Worm (Caenorhabditis elegans) whole organism, L4 larva: ENCODE measurements around the gene T28C6.10.

ENCODE experiments used
- F10B5.3 ChIP-seq: sonication (generic microtip); optimal IDR thresholded peaks from 2 replicates; lab custom pipeline; 2016; ENCODE audit warnings: mild to moderate bottlenecking, missing genetic modification characterization, missing compliant biosample characterization
- F44E2.7 ChIP-seq: fragments of 200-800 bp; sonication (Bioruptor generic); IDR thresholded peaks from 2 replicates; pipeline ENCODE4 v2.1.2; 2022; ENCODE audit warnings: missing genetic modification characterization, missing compliant biosample characterization
- T20F7.1 ChIP-seq: fragments of 200-800 bp; sonication (Bioruptor generic); optimal IDR thresholded peaks from 2 replicates; lab custom pipeline; 2018; ENCODE audit warnings: mild to moderate bottlenecking, missing genetic modification characterization, missing compliant biosample characterization
- ZK337.2 ChIP-seq: fragments of 200-800 bp; sonication (Bioruptor generic); IDR thresholded peaks from 2 replicates; pipeline ENCODE4 v1.3.6; 2022; ENCODE audit warnings: missing genetic modification reagents, missing genetic modification characterization, missing compliant biosample characterization
- aha-1 ChIP-seq: fragments of 150-350 bp; peaks from one replicate; lab custom pipeline; 2014; ENCODE audit warnings: missing biosample characterization, missing genetic modification characterization
- aly-2 ChIP-seq: sonication (generic microtip); optimal IDR thresholded peaks from 2 replicates; lab custom pipeline; 2018; ENCODE audit warnings: missing biosample characterization, missing genetic modification characterization
- ceh-20 ChIP-seq: fragments of 200-800 bp; sonication (Bioruptor generic); IDR thresholded peaks from 2 replicates; pipeline ENCODE4 v1.3.6; 2022; ENCODE audit warnings: missing genetic modification reagents, missing genetic modification characterization, missing compliant biosample characterization
- ceh-44 ChIP-seq: fragments of 200-800 bp; sonication (Bioruptor generic); IDR thresholded peaks from 2 replicates; pipeline ENCODE4 v1.3.6; 2022; ENCODE audit warnings: missing genetic modification reagents, missing genetic modification characterization, missing compliant biosample characterization
- ceh-62 ChIP-seq: sonication (generic microtip); optimal IDR thresholded peaks from 2 replicates; lab custom pipeline; 2017; ENCODE audit warnings: missing biosample characterization, missing genetic modification characterization
- ces-1 ChIP-seq: fragments of 150-350 bp; sonication (generic microtip); optimal IDR thresholded peaks from 4 replicates; lab custom pipeline; 2014; ENCODE audit warnings: missing biosample characterization, missing genetic modification reagents, missing genetic modification characterization
- ctbp-1 ChIP-seq: fragments of 200-800 bp; sonication (Bioruptor generic); IDR thresholded peaks from 2 replicates; pipeline ENCODE4 v1.3.6; 2022; ENCODE audit warnings: missing genetic modification reagents, missing genetic modification characterization, missing compliant biosample characterization
- daf-16 ChIP-seq, 3 experiments: sonication (generic microtip); optimal IDR thresholded peaks; 2 replicates each; lab custom pipeline; 2016 to 2017; ENCODE audit warnings: missing genetic modification characterization in 3 of 3, missing genetic modification reagents in 3 of 3, mild to moderate bottlenecking in 2 of 3, missing compliant biosample characterization in 2 of 3, missing biosample characterization in 1 of 3, moderate library complexity in 1 of 3
- dmd-6 ChIP-seq: fragments of 200-800 bp; sonication (Bioruptor generic); IDR thresholded peaks from 2 replicates; pipeline ENCODE4 v1.3.6; 2022; ENCODE audit warnings: missing genetic modification reagents, missing genetic modification characterization, missing compliant biosample characterization
- dmd-9 ChIP-seq: fragments of 200-800 bp; sonication (Bioruptor generic); IDR thresholded peaks from 2 replicates; pipeline ENCODE4 v1.3.6; 2022; ENCODE audit warnings: missing genetic modification reagents, missing genetic modification characterization, missing compliant biosample characterization
- dpl-1 ChIP-seq: fragments of 150-350 bp; optimal IDR thresholded peaks from 2 replicates; lab custom pipeline; 2014; ENCODE audit warnings: missing biosample characterization, missing genetic modification reagents, missing genetic modification characterization
- dve-1 ChIP-seq: sonication (generic microtip); optimal IDR thresholded peaks from 2 replicates; lab custom pipeline; 2017; ENCODE audit warnings: antibody characterized with exemption, mild to moderate bottlenecking, missing genetic modification characterization, missing compliant biosample characterization; ENCODE audit not compliant: insufficient read depth
- egl-27 ChIP-seq: sonication (generic microtip); optimal IDR thresholded peaks from 3 replicates; lab custom pipeline; 2017; ENCODE audit warnings: missing biosample characterization, missing genetic modification reagents, missing genetic modification characterization
- fkh-10 ChIP-seq: fragments of 150-350 bp; optimal IDR thresholded peaks from 2 replicates; lab custom pipeline; 2014; ENCODE audit warnings: missing biosample characterization, missing genetic modification reagents, missing genetic modification characterization
- gei-8 ChIP-seq: fragments of 200-800 bp; sonication (Bioruptor generic); optimal IDR thresholded peaks from 2 replicates; lab custom pipeline; 2018; ENCODE audit warnings: mild to moderate bottlenecking, missing genetic modification characterization, missing compliant biosample characterization
- hlh-30 ChIP-seq: sonication (generic microtip); optimal IDR thresholded peaks from 2 replicates; lab custom pipeline; 2017; ENCODE audit warnings: antibody characterized with exemption, mild to moderate bottlenecking, missing genetic modification characterization, missing compliant biosample characterization; ENCODE audit not compliant: insufficient read depth
- jun-1 ChIP-seq: fragments of 150-350 bp; optimal IDR thresholded peaks from 2 replicates; lab custom pipeline; 2014; ENCODE audit warnings: missing biosample characterization, missing genetic modification reagents, missing genetic modification characterization
- lim-7 ChIP-seq: fragments of 200-800 bp; sonication (Bioruptor generic); IDR thresholded peaks from 2 replicates; pipeline ENCODE4 v1.3.6; 2022; ENCODE audit warnings: missing genetic modification characterization, missing compliant biosample characterization
- lin-1 ChIP-seq: fragments of 200-800 bp; sonication (Bioruptor generic); IDR thresholded peaks from 2 replicates; pipeline ENCODE4 v1.3.6; 2022; ENCODE audit warnings: missing genetic modification reagents, missing genetic modification characterization, missing compliant biosample characterization
- lin-13 ChIP-seq: fragments of 150-350 bp; optimal IDR thresholded peaks from 2 replicates; lab custom pipeline; 2014; ENCODE audit warnings: missing biosample characterization, missing genetic modification reagents, missing genetic modification characterization
- lin-38 ChIP-seq: fragments of 200-800 bp; sonication (Bioruptor generic); IDR thresholded peaks from 2 replicates; pipeline ENCODE4 v1.3.6; 2022; ENCODE audit warnings: missing genetic modification reagents, missing genetic modification characterization, missing compliant biosample characterization
- lsy-2 ChIP-seq, 2 experiments: fragments of 150-350 bp in 1 of 2; sonication (generic microtip) in 1 of 2; optimal IDR thresholded peaks; 2 replicates each; lab custom pipeline; 2014 to 2017; ENCODE audit warnings: missing biosample characterization in 2 of 2, missing genetic modification characterization in 2 of 2
- madf-5 ChIP-seq, 2 experiments: fragments of 200-800 bp; sonication (Bioruptor generic); IDR thresholded peaks; 2 replicates each; pipeline ENCODE4 v1.3.6; 2022; ENCODE audit warnings: missing compliant biosample characterization in 2 of 2, missing genetic modification characterization in 2 of 2
- madf-9 ChIP-seq: fragments of 200-800 bp; sonication (Bioruptor generic); conservative IDR thresholded peaks from 2 replicates; pipeline ENCODE4 v1.3.6; 2022; ENCODE audit warnings: missing genetic modification reagents, missing genetic modification characterization, missing compliant biosample characterization
- mdl-1 ChIP-seq, 2 experiments: fragments of 150-350 bp in 1 of 2; sonication (generic microtip) in 1 of 2; optimal IDR thresholded peaks; 2 replicates each; lab custom pipeline; 2014 to 2017; ENCODE audit warnings: missing biosample characterization in 2 of 2, missing genetic modification characterization in 2 of 2
- mes-2 ChIP-seq: sonication (generic microtip); optimal IDR thresholded peaks from 2 replicates; lab custom pipeline; 2016; ENCODE audit warnings: missing genotype, mild to moderate bottlenecking, missing genetic modification characterization, missing compliant biosample characterization; ENCODE audit not compliant: poor library complexity, severe bottlenecking
- mxl-2 ChIP-seq: fragments of 200-800 bp; sonication (Bioruptor generic); conservative IDR thresholded peaks from 2 replicates; pipeline ENCODE4 v1.3.6; 2022; ENCODE audit warnings: missing genetic modification reagents, missing genetic modification characterization, missing compliant biosample characterization
- mxl-3 ChIP-seq: fragments of 200-800 bp; sonication (Bioruptor generic); optimal IDR thresholded peaks from 2 replicates; lab custom pipeline; 2018; ENCODE audit warnings: mild to moderate bottlenecking, missing genetic modification characterization, missing compliant biosample characterization
- nhr-102 ChIP-seq: sonication (generic microtip); optimal IDR thresholded peaks from 2 replicates; lab custom pipeline; 2016; ENCODE audit warnings: mild to moderate bottlenecking, missing genetic modification characterization, moderate library complexity, missing compliant biosample characterization
- nhr-11 ChIP-seq: fragments of 150-350 bp; optimal IDR thresholded peaks from 2 replicates; lab custom pipeline; 2014; ENCODE audit warnings: missing biosample characterization, missing genetic modification characterization
- nhr-111 ChIP-seq: fragments of 200-800 bp; sonication (Bioruptor generic); optimal IDR thresholded peaks from 2 replicates; lab custom pipeline; 2018; ENCODE audit warnings: mild to moderate bottlenecking, missing genetic modification characterization, missing compliant biosample characterization
- nhr-28 ChIP-seq: fragments of 150-350 bp; optimal IDR thresholded peaks from 2 replicates; lab custom pipeline; 2014; ENCODE audit warnings: missing biosample characterization, missing genetic modification characterization
- nhr-42 ChIP-seq: fragments of 200-800 bp; sonication (Bioruptor generic); IDR thresholded peaks from 2 replicates; pipeline ENCODE4 v1.3.6; 2022; ENCODE audit warnings: missing genetic modification characterization, missing compliant biosample characterization
- nhr-76 ChIP-seq: fragments of 150-350 bp; optimal IDR thresholded peaks from 2 replicates; lab custom pipeline; 2014; ENCODE audit warnings: missing biosample characterization, missing genetic modification characterization
- pha-4 ChIP-seq, 2 experiments: fragments of 150-350 bp in 1 of 2; fragments of 200-800 bp in 1 of 2; sonication (Bioruptor generic) in 1 of 2; IDR thresholded peaks in 1 of 2; optimal IDR thresholded peaks in 1 of 2; 2 replicates each; pipeline versions ENCODE4 v1.3.6 to Lab custom; 2014 to 2022; ENCODE audit warnings: missing genetic modification characterization in 2 of 2, missing genetic modification reagents in 2 of 2, missing biosample characterization in 1 of 2, missing compliant biosample characterization in 1 of 2
- pqm-1 ChIP-seq: sonication (generic microtip); optimal IDR thresholded peaks from 2 replicates; lab custom pipeline; 2017; ENCODE audit warnings: missing biosample characterization, missing genetic modification characterization
- saeg-2 ChIP-seq: fragments of 200-800 bp; sonication (Bioruptor generic); IDR thresholded peaks from 2 replicates; pipeline ENCODE4 v1.3.6; 2022; ENCODE audit warnings: missing genetic modification reagents, missing genetic modification characterization, missing compliant biosample characterization
- sdz-12 ChIP-seq: fragments of 200-800 bp; sonication (Bioruptor generic); optimal IDR thresholded peaks from 2 replicates; lab custom pipeline; 2018; ENCODE audit warnings: mild to moderate bottlenecking, missing genetic modification characterization, missing compliant biosample characterization
- unc-39 ChIP-seq: sonication (generic microtip); optimal IDR thresholded peaks from 2 replicates; lab custom pipeline; 2017; ENCODE audit warnings: missing biosample characterization, missing genetic modification characterization
- unc-62 ChIP-seq, 3 experiments: fragments of 150-350 bp in 1 of 3; sonication (generic microtip); optimal IDR thresholded peaks in 2 of 3; peaks in 1 of 3; 1 replicate in 1 of 3; 2 replicates in 2 of 3; lab custom pipeline; 2014 to 2017; ENCODE audit warnings: missing biosample characterization in 3 of 3, missing genetic modification characterization in 3 of 3, missing genetic modification reagents in 3 of 3, missing genotype in 1 of 3
- zfp-2 ChIP-seq: sonication (generic microtip); optimal IDR thresholded peaks from 2 replicates; lab custom pipeline; 2016; ENCODE audit warnings: mild to moderate bottlenecking, missing genetic modification characterization, missing compliant biosample characterization
- zfp-3 ChIP-seq: fragments of 200-800 bp; sonication (Bioruptor generic); conservative IDR thresholded peaks from 2 replicates; pipeline ENCODE4 v1.3.6; 2022; ENCODE audit warnings: missing genetic modification reagents, missing genetic modification characterization, missing compliant biosample characterization
- ztf-7 ChIP-seq: fragments of 150-350 bp; optimal IDR thresholded peaks from 2 replicates; lab custom pipeline; 2014; ENCODE audit warnings: missing biosample characterization, missing genetic modification characterization

Gene T28C6.10

DNA sequence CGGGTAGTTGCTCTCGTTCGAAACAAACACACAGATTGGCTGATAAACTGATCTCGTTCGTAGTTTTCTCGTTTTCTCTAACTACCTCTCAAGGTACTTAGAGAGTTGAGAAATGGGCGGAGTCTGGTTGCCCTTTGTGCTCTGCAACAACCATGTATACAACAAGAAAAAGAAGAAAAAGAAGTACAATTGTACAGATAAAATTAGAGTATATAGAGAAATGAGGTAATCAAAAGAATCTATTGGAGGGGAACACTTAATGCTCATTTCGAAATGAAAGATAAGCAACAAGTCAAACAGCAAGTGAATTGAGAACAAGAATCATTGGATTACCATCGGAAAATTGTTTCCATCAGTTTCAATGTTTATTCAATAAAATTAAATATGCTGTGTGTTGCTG lies 47.6 kb downstream of the T28C6.10 start, which contains the start of gene C09G9.1:
TSS of gene C09G9.1 (minus strand) at position 143 of the 400 bp plus-strand sequence.
- peak; percentile 40 for TF ChIP-seq dve-1
- TF ChIP-seq ztf-7 (tag; lab: Kevin White, UChicago) = no peak
- TF ChIP-seq saeg-2 = no peak
- TF ChIP-seq ZK337.2 (GFP tag; lab: Robert Waterston, UW) = no peak
- no peak for TF ChIP-seq lin-38
- TF ChIP-seq nhr-42 (GFP tag; lab: Robert Waterston, UW) = no peak
- TF ChIP-seq pqm-1 (tag; lab: Kevin White, UChicago) = peak; percentile 67
- TF ChIP-seq F44E2.7 (GFP tag; lab: Robert Waterston, UW) = no peak
- peak in 1 of 2 experiments; percentile 51 for TF ChIP-seq unc-62 (GFP tag; optimal IDR thresholded peaks at IDR 0.05 in 1 of 2; lab: Kevin White, UChicago)
- TF ChIP-seq unc-62 (tag; optimal IDR thresholded peaks at IDR 0.05; lab: Kevin White, UChicago) = no peak
- TF ChIP-seq nhr-111 (GFP tag; lab: Kevin White, UChicago) = no peak
- no peak for TF ChIP-seq nhr-102 (tag; lab: Kevin White, UChicago)
- no peak for TF ChIP-seq ceh-62
- TF ChIP-seq unc-39 (tag; lab: Kevin White, UChicago) = no peak
- TF ChIP-seq aly-2 (tag; lab: Kevin White, UChicago) = no peak
- TF ChIP-seq daf-16 (GFP tag; optimal IDR thresholded peaks at IDR 0.05; lab: Kevin White, UChicago) = no peak
- peak; percentile 23 for TF ChIP-seq daf-16 (tag; optimal IDR thresholded peaks at IDR 0.05; lab: Kevin White, UChicago)
- no peak for TF ChIP-seq madf-9 (GFP tag; lab: Robert Waterston, UW)
- TF ChIP-seq ctbp-1 = no peak
- TF ChIP-seq jun-1 (tag; lab: Kevin White, UChicago) = no peak
- peak; percentile 51 for TF ChIP-seq nhr-28 (tag; lab: Kevin White, UChicago)

DNA sequence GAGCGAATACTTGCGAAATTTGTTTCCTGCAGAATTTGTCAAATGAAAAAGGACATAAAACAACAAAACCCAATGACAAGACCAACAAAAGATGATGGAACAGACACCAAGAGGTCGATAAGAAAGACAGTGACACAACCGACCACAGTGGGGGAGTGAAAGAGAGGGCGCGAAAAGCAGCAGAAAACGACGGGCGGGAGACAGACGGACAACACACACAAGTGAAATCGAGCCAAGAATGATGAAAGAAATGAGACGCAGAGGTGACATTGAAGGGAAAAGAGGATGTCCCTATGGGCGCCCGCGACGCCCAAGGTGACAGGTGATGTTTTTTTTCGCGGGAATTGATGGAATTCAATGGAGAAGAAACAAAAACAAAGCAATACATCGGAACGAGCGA lies 48.4 kb downstream of the T28C6.10 start:
- TF ChIP-seq nhr-111 (GFP tag; lab: Kevin White, UChicago) (no peak), nhr-76 (no peak), lim-7 (GFP tag; lab: Robert Waterston, UW) (no peak), dmd-6 (peak; percentile 88), dmd-9 (GFP tag; lab: Robert Waterston, UW) (no peak), hlh-30 (peak; percentile 79), zfp-3 (GFP tag; lab: Robert Waterston, UW) (peak; percentile 59; the same call in 1 of the 2 replicates), zfp-2 (no peak), pha-4 (GFP tag; IDR thresholded peaks at IDR 0.05; lab: Robert Waterston, UW) (peak; percentile 38; the same call in 1 of the 2 replicates), pha-4 (tag; optimal IDR thresholded peaks at IDR 0.05; lab: Kevin White, UChicago) (peak; percentile 62), ceh-20 (peak; percentile 86), egl-27 (no peak), aha-1 (tag; lab: Kevin White, UChicago) (peak; percentile 98), ceh-44 (GFP tag; lab: Robert Waterston, UW) (no peak), mxl-3 (peak; percentile 85), F10B5.3 (no peak), gei-8 (GFP tag; lab: Kevin White, UChicago) (peak; percentile 8), dpl-1 (GFP tag; lab: Kevin White, UChicago) (peak; percentile 64), nhr-11 (tag; lab: Kevin White, UChicago) (peak; percentile 81), fkh-10 (GFP tag; lab: Kevin White, UChicago) (no peak), ceh-62 (no peak), lin-1 (peak; percentile 75), mes-2 (peak; percentile 14), ces-1 (no peak), lin-38 (no peak; the same call in 1 of the 2 replicates), T20F7.1 (GFP tag; lab: Kevin White, UChicago) (peak; percentile 79), sdz-12 (GFP tag; lab: Kevin White, UChicago) (no peak), unc-62 (GFP tag; optimal IDR thresholded peaks at IDR 0.05 in 1 of 2; lab: Kevin White, UChicago) (peak in 1 of 2 experiments; percentile 96), unc-62 (tag; optimal IDR thresholded peaks at IDR 0.05; lab: Kevin White, UChicago) (no peak), lin-13 (peak; percentile 47), lsy-2 (tag; optimal IDR thresholded peaks at IDR 0.05; lab: Kevin White, UChicago) (peak in 1 of 2 experiments; percentile 62), madf-5 (GFP tag; IDR thresholded peaks at IDR 0.05; lab: Robert Waterston, UW) (no peak), ztf-7 (tag; lab: Kevin White, UChicago) (no peak), mdl-1 (tag; optimal IDR thresholded peaks at IDR 0.05; lab: Kevin White, UChicago) (peak in 1 of 2 experiments; percentile 67), mxl-2 (GFP tag; lab: Robert Waterston, UW) (no peak)
